Fruit fly (Drosophila melanogaster) whole organism: ENCODE data around the gene Recs1.

Source experiments
- CG8478 ChIP-seq: fragments of >200 bp; optimal IDR thresholded peaks from 2 replicates; lab custom pipeline; 2018; ENCODE audit warnings: inconsistent platforms
- Dll ChIP-seq: fragments of >200 bp; optimal IDR thresholded peaks from 2 replicates; lab custom pipeline; 2017
- psq ChIP-seq: fragments of >200 bp; optimal IDR thresholded peaks from 2 replicates; lab custom pipeline; 2017
- usp ChIP-seq: fragments of >200 bp; optimal IDR thresholded peaks from 2 replicates; lab custom pipeline; 2017; ENCODE audit warnings: missing biosample characterization, missing genetic modification characterization, mixed read lengths

- TF ChIP-seq Dll: no peak
- no peak for TF ChIP-seq psq (lab: Kevin White, UChicago)
- no peak for TF ChIP-seq CG8478
- TF ChIP-seq usp: no peak
These were observed 8.6 kb upstream of the Recs1 start, which contains the start of gene CG3199 for dm6 chr3R:14162176-14162759.
